Worm (Caenorhabditis elegans) whole organism, L3 larva: Measurements from ENCODE around the gene algn-8.

Experiments used
- ZK546.5 ChIP-seq: sonication (generic microtip); optimal IDR thresholded peaks from 2 replicates; lab custom pipeline; 2017; ENCODE audit warnings: missing biosample characterization, missing genetic modification characterization
- ama-1 ChIP-seq: fragments of 150-350 bp; optimal IDR thresholded peaks from 2 replicates; lab custom pipeline; 2018
- elt-2 ChIP-seq: sonication (generic microtip); optimal IDR thresholded peaks from 2 replicates; lab custom pipeline; 2016; ENCODE audit warnings: missing genetic modification reagents, mild to moderate bottlenecking, missing genetic modification characterization, missing compliant biosample characterization
- fkh-10 ChIP-seq: sonication (generic microtip); optimal IDR thresholded peaks from 2 replicates; lab custom pipeline; 2017; ENCODE audit warnings: missing biosample characterization, missing genetic modification reagents, missing genetic modification characterization
- hmg-11 ChIP-seq: sonication (generic microtip); optimal IDR thresholded peaks from 2 replicates; lab custom pipeline; 2016; ENCODE audit warnings: missing genetic modification characterization, missing compliant biosample characterization
- jun-1 ChIP-seq: fragments of 150-350 bp; optimal IDR thresholded peaks from 2 replicates; lab custom pipeline; 2014; ENCODE audit warnings: missing biosample characterization, missing genetic modification reagents, missing genetic modification characterization
- lsy-12 ChIP-seq: sonication (generic microtip); optimal IDR thresholded peaks from 2 replicates; lab custom pipeline; 2016; ENCODE audit warnings: mild to moderate bottlenecking, missing genetic modification characterization, missing compliant biosample characterization
- mml-1 ChIP-seq: fragments of 150-350 bp; sonication (generic microtip); optimal IDR thresholded peaks from 3 replicates; lab custom pipeline; 2014; ENCODE audit warnings: missing biosample characterization, missing genetic modification characterization
- nhr-23 ChIP-seq: fragments of 150-350 bp; optimal IDR thresholded peaks from 2 replicates; lab custom pipeline; 2014; ENCODE audit warnings: missing biosample characterization, missing genetic modification reagents, missing genetic modification characterization
- nhr-28 ChIP-seq: fragments of 150-350 bp; optimal IDR thresholded peaks from 2 replicates; lab custom pipeline; 2014; ENCODE audit warnings: missing biosample characterization, missing genetic modification characterization
- pha-4 ChIP-seq: fragments of 150-350 bp; optimal IDR thresholded peaks from 2 replicates; lab custom pipeline; 2014; ENCODE audit warnings: missing biosample characterization, missing genetic modification reagents, missing genetic modification characterization
- pqm-1 ChIP-seq: fragments of 150-350 bp; optimal IDR thresholded peaks from 2 replicates; lab custom pipeline; 2017; ENCODE audit warnings: missing biosample characterization, missing genetic modification characterization, inconsistent platforms
- skn-1 ChIP-seq: fragments of 150-350 bp; optimal IDR thresholded peaks from 2 replicates; lab custom pipeline; 2014; ENCODE audit warnings: missing biosample characterization, missing genetic modification characterization

DNA sequence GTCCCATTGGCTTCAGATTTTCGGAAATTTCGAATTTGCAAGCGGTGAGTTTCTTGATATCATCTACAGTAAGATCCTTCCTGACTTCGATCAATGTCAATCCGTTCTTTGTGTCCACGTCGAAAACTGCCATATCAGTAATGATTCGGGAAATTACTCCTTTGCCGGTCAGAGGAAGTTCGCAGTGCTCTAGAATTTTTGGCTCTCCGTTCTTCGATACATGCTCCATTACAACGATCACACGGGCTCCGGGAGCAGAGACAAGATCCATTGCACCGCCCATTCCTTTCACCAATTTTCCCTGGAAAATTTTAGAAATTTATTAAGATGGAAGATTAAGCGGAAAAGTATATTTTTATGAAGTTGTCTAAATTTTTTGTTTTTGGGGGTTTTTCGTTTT, 48.3 kb upstream of the algn-8 start:
- TF ChIP-seq elt-2 (no peak), nhr-28 (tag; lab: Kevin White, UChicago) (no peak), ama-1 (lab: Kevin White, UChicago) (peak; percentile 86), pha-4 (no peak), mml-1 (tag; lab: Kevin White, UChicago) (no peak), hmg-11 (tag; lab: Kevin White, UChicago) (no peak), ZK546.5 (tag; lab: Kevin White, UChicago) (no peak), skn-1 (tag; lab: Kevin White, UChicago) (no peak), jun-1 (tag; lab: Kevin White, UChicago) (no peak), pqm-1 (tag; lab: Kevin White, UChicago) (no peak), nhr-23 (tag; lab: Kevin White, UChicago) (no peak), fkh-10 (GFP tag; lab: Kevin White, UChicago) (no peak), lsy-12 (tag; lab: Kevin White, UChicago) (no peak)
